Worm (Caenorhabditis elegans): Measurements from ENCODE around the gene F40G12.4.

DNA sequence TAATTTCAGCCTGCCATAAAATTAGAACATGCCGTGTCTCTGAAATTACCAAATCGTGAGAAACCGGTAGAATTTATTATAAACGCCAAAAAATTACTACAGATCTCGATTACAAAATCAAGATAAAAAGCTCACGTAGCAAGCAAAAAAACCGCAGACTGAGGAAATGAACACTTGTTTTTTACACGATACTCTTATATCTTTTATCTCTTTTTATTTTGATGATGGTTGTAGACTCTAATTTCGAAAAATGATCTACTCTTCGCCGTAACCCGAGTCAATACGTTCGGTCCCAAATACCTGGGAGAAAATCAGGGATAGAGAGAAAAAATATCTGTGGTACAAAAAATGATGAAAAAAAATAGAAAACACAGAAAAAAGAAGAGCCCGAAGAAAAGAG, 45.4 kb downstream of the F40G12.4 start:
- TF ChIP-seq fkh-10 (GFP tag; optimal IDR thresholded peaks at IDR 0.05) (no peak), pha-4 (tag; optimal IDR thresholded peaks at IDR 0.05) (no peak)
